Worm (Caenorhabditis elegans) whole organism, late embryonic: ENCODE data around the gene rig-1.

ENCODE experiments used
- C08G9.2 ChIP-seq: sonication (generic microtip); optimal IDR thresholded peaks from 2 replicates; lab custom pipeline; 2016; ENCODE audit warnings: mild to moderate bottlenecking, missing genetic modification characterization, moderate library complexity, missing compliant biosample characterization
- C38D4.7 ChIP-seq: fragments of 200-800 bp; sonication (Bioruptor generic); optimal IDR thresholded peaks from 2 replicates; lab custom pipeline; 2018; ENCODE audit warnings: mild to moderate bottlenecking, missing genetic modification characterization, moderate library complexity, missing compliant biosample characterization
- F13H6.1 ChIP-seq: sonication (generic microtip); optimal IDR thresholded peaks from 2 replicates; lab custom pipeline; 2016; ENCODE audit warnings: missing genetic modification characterization, missing compliant biosample characterization
- K09A11.1 ChIP-seq: sonication (generic microtip); optimal IDR thresholded peaks from 2 replicates; lab custom pipeline; 2017; ENCODE audit warnings: antibody characterized with exemption, mild to moderate bottlenecking, missing genetic modification characterization, missing compliant biosample characterization; ENCODE audit not compliant: insufficient read depth
- ceh-14 ChIP-seq: sonication (generic microtip); optimal IDR thresholded peaks from 2 replicates; lab custom pipeline; 2016; ENCODE audit warnings: missing genotype, missing genetic modification characterization, missing compliant biosample characterization
- ceh-19 ChIP-seq: fragments of 200-800 bp; sonication (Bioruptor generic); optimal IDR thresholded peaks from 2 replicates; lab custom pipeline; 2018; ENCODE audit warnings: mild to moderate bottlenecking, missing genetic modification characterization, missing compliant biosample characterization
- ceh-2 ChIP-seq: sonication (generic microtip); optimal IDR thresholded peaks from 2 replicates; lab custom pipeline; 2016; ENCODE audit warnings: missing genotype, missing genetic modification characterization, missing compliant biosample characterization
- ceh-22 ChIP-seq: sonication (generic microtip); optimal IDR thresholded peaks from 2 replicates; lab custom pipeline; 2017; ENCODE audit warnings: missing biosample characterization, missing genetic modification characterization
- ceh-24 ChIP-seq: sonication (generic microtip); optimal IDR thresholded peaks from 2 replicates; lab custom pipeline; 2016; ENCODE audit warnings: mild to moderate bottlenecking, missing genetic modification characterization, missing compliant biosample characterization
- ceh-31 ChIP-seq: sonication (generic microtip); optimal IDR thresholded peaks from 2 replicates; lab custom pipeline; 2016; ENCODE audit warnings: missing genetic modification characterization, missing compliant biosample characterization
- ceh-34 ChIP-seq: sonication (generic microtip); optimal IDR thresholded peaks from 2 replicates; lab custom pipeline; 2016; ENCODE audit warnings: mild to moderate bottlenecking, missing genetic modification characterization, missing compliant biosample characterization
- ceh-45 ChIP-seq: fragments of 200-800 bp; sonication (Bioruptor generic); IDR thresholded peaks from 2 replicates; pipeline ENCODE4 v1.3.6; 2022; ENCODE audit warnings: missing genetic modification reagents, missing genetic modification characterization, missing compliant biosample characterization
- ceh-6 ChIP-seq: fragments of 200-800 bp; sonication (Bioruptor generic); optimal IDR thresholded peaks from 2 replicates; lab custom pipeline; 2018; ENCODE audit warnings: mild to moderate bottlenecking, missing genetic modification characterization, missing compliant biosample characterization
- che-1 ChIP-seq: sonication (generic microtip); optimal IDR thresholded peaks from 2 replicates; lab custom pipeline; 2016; ENCODE audit warnings: mild to moderate bottlenecking, missing genetic modification characterization, missing compliant biosample characterization
- ets-4 ChIP-seq: sonication (generic microtip); optimal IDR thresholded peaks from 2 replicates; lab custom pipeline; 2016; ENCODE audit warnings: missing genetic modification characterization, missing compliant biosample characterization
- eyg-1 ChIP-seq: sonication (generic microtip); optimal IDR thresholded peaks from 2 replicates; lab custom pipeline; 2016; ENCODE audit warnings: missing genotype, missing genetic modification characterization, missing compliant biosample characterization
- fax-1 ChIP-seq: sonication (generic microtip); optimal IDR thresholded peaks from 2 replicates; lab custom pipeline; 2016; ENCODE audit warnings: missing genotype, missing genetic modification characterization, missing compliant biosample characterization
- hlh-13 ChIP-seq: fragments of 200-800 bp; sonication (Bioruptor generic); optimal IDR thresholded peaks from 2 replicates; lab custom pipeline; 2018; ENCODE audit warnings: mild to moderate bottlenecking, missing genetic modification characterization, missing compliant biosample characterization
- hlh-15 ChIP-seq: sonication (generic microtip); optimal IDR thresholded peaks from 2 replicates; lab custom pipeline; 2016; ENCODE audit warnings: missing genetic modification characterization, missing compliant biosample characterization
- hlh-6 ChIP-seq: sonication (generic microtip); optimal IDR thresholded peaks from 2 replicates; lab custom pipeline; 2016; ENCODE audit warnings: missing genotype, missing genetic modification characterization, missing compliant biosample characterization
- hlh-8 ChIP-seq: sonication (generic microtip); optimal IDR thresholded peaks from 2 replicates; lab custom pipeline; 2016; ENCODE audit warnings: missing genotype, missing genetic modification characterization, missing compliant biosample characterization
- madf-2 ChIP-seq: sonication (generic microtip); optimal IDR thresholded peaks from 2 replicates; lab custom pipeline; 2017; ENCODE audit warnings: missing genetic modification characterization, missing compliant biosample characterization
- mec-3 ChIP-seq: sonication (generic microtip); optimal IDR thresholded peaks from 2 replicates; lab custom pipeline; 2016; ENCODE audit warnings: borderline replicate concordance, missing genetic modification characterization, missing compliant biosample characterization
- nhr-11 ChIP-seq: fragments of 150-350 bp; optimal IDR thresholded peaks from 2 replicates; lab custom pipeline; 2014; ENCODE audit warnings: missing biosample characterization, missing genetic modification characterization
- nhr-232 ChIP-seq: sonication (generic microtip); optimal IDR thresholded peaks from 2 replicates; lab custom pipeline; 2016; ENCODE audit warnings: missing genetic modification characterization, missing compliant biosample characterization
- pag-3 ChIP-seq: sonication (generic microtip); optimal IDR thresholded peaks from 2 replicates; lab custom pipeline; 2016; ENCODE audit warnings: missing compliant biosample characterization, missing genetic modification characterization, borderline replicate concordance
- pax-1 ChIP-seq: fragments of 150-350 bp; optimal IDR thresholded peaks from 2 replicates; lab custom pipeline; 2014; ENCODE audit warnings: missing biosample characterization, missing genetic modification characterization
- pha-2 ChIP-seq: sonication (generic microtip); optimal IDR thresholded peaks from 2 replicates; lab custom pipeline; 2017; ENCODE audit warnings: mild to moderate bottlenecking, missing genetic modification characterization, missing compliant biosample characterization
- pqm-1 ChIP-seq: sonication (generic microtip); optimal IDR thresholded peaks from 2 replicates; lab custom pipeline; 2016; ENCODE audit warnings: missing genetic modification characterization, missing compliant biosample characterization
- ref-2 ChIP-seq: sonication (generic microtip); optimal IDR thresholded peaks from 2 replicates; lab custom pipeline; 2016; ENCODE audit warnings: missing genetic modification characterization, missing compliant biosample characterization
- sox-2 ChIP-seq: fragments of 200-800 bp; sonication (Bioruptor generic); IDR thresholded peaks from 2 replicates; pipeline ENCODE4 v1.3.6; 2022; ENCODE audit warnings: missing genetic modification reagents, missing genetic modification characterization, missing compliant biosample characterization
- sox-4 ChIP-seq: sonication (generic microtip); optimal IDR thresholded peaks from 2 replicates; lab custom pipeline; 2017; ENCODE audit warnings: mild to moderate bottlenecking, missing genetic modification characterization, inconsistent platforms, missing compliant biosample characterization
- tbx-7 ChIP-seq: sonication (generic microtip); optimal IDR thresholded peaks from 2 replicates; lab custom pipeline; 2016; ENCODE audit warnings: missing genotype, missing genetic modification characterization, missing compliant biosample characterization
- unc-42 ChIP-seq: sonication (generic microtip); optimal IDR thresholded peaks from 2 replicates; lab custom pipeline; 2016; ENCODE audit warnings: missing genotype, missing genetic modification characterization, missing compliant biosample characterization
- unc-55 ChIP-seq: sonication (generic microtip); optimal IDR thresholded peaks from 2 replicates; lab custom pipeline; 2017; ENCODE audit warnings: missing biosample characterization, missing genetic modification reagents, missing genetic modification characterization
- zip-5 ChIP-seq: sonication (generic microtip); optimal IDR thresholded peaks from 2 replicates; lab custom pipeline; 2016; ENCODE audit warnings: missing genetic modification characterization, missing compliant biosample characterization
- ztf-16 ChIP-seq: sonication (generic microtip); optimal IDR thresholded peaks from 2 replicates; lab custom pipeline; 2017; ENCODE audit warnings: missing genetic modification characterization, missing compliant biosample characterization

rig-1 gene

ce11 chrX:8718153-8718552 lies 57.7 kb downstream of the rig-1 start:
- TF ChIP-seq hlh-13 (GFP tag; lab: Kevin White, UChicago), result no peak
- no peak for TF ChIP-seq ceh-24 (tag; lab: Kevin White, UChicago)
- TF ChIP-seq unc-55 (GFP tag; lab: Kevin White, UChicago), result no peak
- TF ChIP-seq ceh-14 (tag; lab: Kevin White, UChicago), result no peak
- TF ChIP-seq F13H6.1 (tag; lab: Kevin White, UChicago), result no peak
- TF ChIP-seq unc-42 (tag; lab: Kevin White, UChicago), result no peak
- TF ChIP-seq ceh-19 (GFP tag; lab: Kevin White, UChicago), result no peak
- TF ChIP-seq C38D4.7 (GFP tag; lab: Kevin White, UChicago), result no peak
- TF ChIP-seq ceh-6 (GFP tag; lab: Kevin White, UChicago), result no peak
- TF ChIP-seq K09A11.1 (tag; lab: Kevin White, UChicago), result no peak
- TF ChIP-seq ceh-31 (tag; lab: Kevin White, UChicago), result no peak

DNA sequence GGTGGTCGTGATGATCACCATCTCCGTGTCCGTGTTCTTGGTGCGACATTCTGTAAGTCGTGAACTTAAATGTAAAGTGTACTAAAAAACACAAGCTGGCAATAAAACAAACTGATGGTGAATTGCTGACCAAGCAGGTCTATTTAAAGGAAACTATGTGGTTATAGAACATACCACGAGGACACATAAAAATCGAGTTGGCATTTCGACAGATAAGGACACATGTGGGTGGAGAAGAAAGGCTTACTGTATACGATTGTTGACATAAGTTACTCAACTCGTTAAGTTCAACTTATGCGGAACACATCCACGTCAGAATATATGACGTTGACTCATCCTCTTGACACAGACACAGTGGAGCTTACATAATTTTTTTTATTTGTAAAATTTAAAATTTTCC lies 58.4 kb downstream of the rig-1 start, which contains the start of gene F53A9.8:
F53A9.8 (minus strand) TSS at position 49 of the 400 bp plus-strand sequence.
- TF ChIP-seq nhr-11 (tag; lab: Kevin White, UChicago) (no peak), ets-4 (tag; lab: Kevin White, UChicago) (no peak), pag-3 (no peak), hlh-15 (no peak), C38D4.7 (GFP tag; lab: Kevin White, UChicago) (no peak), che-1 (no peak), pha-2 (tag; lab: Kevin White, UChicago) (no peak), ceh-22 (no peak), ceh-31 (tag; lab: Kevin White, UChicago) (no peak), ref-2 (tag; lab: Kevin White, UChicago) (no peak), K09A11.1 (tag; lab: Kevin White, UChicago) (no peak), mec-3 (tag; lab: Kevin White, UChicago) (no peak)

DNA sequence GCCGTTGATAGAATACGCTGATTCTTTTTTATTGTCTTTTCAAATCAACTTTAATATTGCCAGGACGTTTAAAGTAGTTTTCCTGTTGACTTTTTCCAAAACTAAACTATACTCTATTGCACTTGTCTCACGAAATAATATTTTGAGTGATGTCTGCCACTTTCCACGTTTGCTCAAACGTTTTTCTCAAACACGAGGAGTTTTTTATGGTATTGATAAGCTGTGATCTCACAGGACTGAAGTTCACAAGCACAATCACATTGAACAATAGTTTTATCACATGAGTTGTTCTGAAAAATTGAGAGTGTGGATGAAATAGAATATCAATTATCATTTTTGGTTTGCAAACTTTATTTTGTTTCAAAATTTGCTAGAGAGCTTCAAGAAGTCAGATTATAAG lies 59.5 kb downstream of the rig-1 start:
- TF ChIP-seq sox-2 (no peak), ceh-34 (tag; lab: Kevin White, UChicago) (no peak), ceh-45 (GFP tag; lab: Robert Waterston, UW) (no peak), ztf-16 (tag; lab: Kevin White, UChicago) (no peak), sox-4 (tag; lab: Kevin White, UChicago) (no peak), ceh-2 (tag; lab: Kevin White, UChicago) (no peak), ceh-14 (tag; lab: Kevin White, UChicago) (no peak), fax-1 (tag; lab: Kevin White, UChicago) (no peak), tbx-7 (tag; lab: Kevin White, UChicago) (no peak), hlh-6 (no peak), eyg-1 (tag; lab: Kevin White, UChicago) (no peak), pha-2 (tag; lab: Kevin White, UChicago) (no peak)
- TF ChIP-seq, all 69 proteins: peak for 0

DNA sequence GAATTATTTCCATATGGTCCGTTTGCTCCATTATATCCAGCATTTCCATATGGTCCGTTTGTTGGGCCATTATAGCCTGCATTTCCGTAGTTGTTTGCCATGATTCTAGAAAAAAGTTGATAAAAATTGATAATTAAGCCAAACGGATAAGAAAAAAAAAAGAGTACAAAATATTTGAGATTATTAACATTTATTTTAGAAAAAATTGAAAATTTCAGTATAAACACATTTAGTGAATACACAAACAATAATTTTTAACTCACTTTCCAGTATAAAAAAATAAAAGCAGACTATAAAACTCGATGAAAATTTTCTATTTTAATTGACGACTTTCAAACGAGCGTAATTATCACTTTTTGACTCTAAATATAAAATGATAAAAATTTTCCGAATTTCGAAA lies 60.2 kb downstream of the rig-1 start, which contains the start of gene F53A9.9:
F53A9.9 (minus strand) TSS at position 101 of the 400 bp plus-strand sequence.
- TF ChIP-seq pqm-1 (tag; lab: Kevin White, UChicago) (no peak), sox-2 (no peak), madf-2 (tag; lab: Kevin White, UChicago) (no peak), tbx-7 (tag; lab: Kevin White, UChicago) (no peak)

DNA sequence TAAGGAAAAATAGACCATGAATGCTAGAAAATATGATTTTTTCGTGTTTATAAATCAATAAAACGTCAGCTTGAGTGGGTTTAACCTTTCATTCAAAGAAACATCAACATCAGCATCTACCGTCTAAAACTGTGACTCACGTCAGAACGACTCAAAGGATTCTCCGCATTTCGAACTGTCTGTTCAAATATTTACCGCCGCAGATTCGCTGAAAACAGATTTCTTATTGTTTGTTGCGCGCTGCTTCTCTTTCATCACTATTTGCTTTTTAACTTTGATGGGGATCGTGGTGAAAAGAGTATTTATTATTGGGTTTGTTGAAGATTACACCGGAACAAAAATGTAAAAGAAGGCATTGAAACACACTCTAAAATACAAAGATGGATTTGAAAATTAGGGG lies 60.9 kb downstream of the rig-1 start:
- TF ChIP-seq C08G9.2 (tag; lab: Kevin White, UChicago) (no peak), pax-1 (no peak), nhr-232 (no peak), zip-5 (tag; lab: Kevin White, UChicago) (no peak), hlh-8 (tag; lab: Kevin White, UChicago) (no peak), ztf-16 (tag; lab: Kevin White, UChicago) (no peak)
